Fruit fly (Drosophila melanogaster) whole organism, embryonic: ENCODE measurements around the gene CG10232.

Experiments used
- Atf6 ChIP-seq: fragments of 200-800 bp; sonication (Bioruptor generic); IDR thresholded peaks from 2 replicates; pipeline ENCODE4 v1.3.6; 2022; ENCODE audit warnings: missing biosample characterization, missing genetic modification characterization
- Blimp-1 ChIP-seq: fragments of 200-800 bp; sonication (Bioruptor generic); optimal IDR thresholded peaks from 3 replicates; lab custom pipeline; 2018; ENCODE audit warnings: missing biosample characterization, missing genetic modification characterization, mild to moderate bottlenecking, moderate library complexity, missing genetic modification reagents
- C15 ChIP-seq: fragments of 200-800 bp; sonication (Bioruptor generic); IDR thresholded peaks from 3 replicates; pipeline ENCODE4 v1.3.6; 2022; ENCODE audit warnings: missing biosample characterization, missing genetic modification characterization
- CG11456 ChIP-seq: fragments of 200-800 bp; sonication (Bioruptor generic); IDR thresholded peaks from 3 replicates; pipeline ENCODE4 v1.3.6; 2022; ENCODE audit warnings: missing biosample characterization, missing genetic modification characterization
- CG12659 ChIP-seq: fragments of 200-800 bp; sonication (Bioruptor generic); optimal IDR thresholded peaks from 3 replicates; lab custom pipeline; 2017; ENCODE audit warnings: mild to moderate bottlenecking, missing biosample characterization, missing genetic modification reagents, missing genetic modification characterization
- CG17359 ChIP-seq: fragments of 200-800 bp; sonication (Bioruptor generic); optimal IDR thresholded peaks from 3 replicates; lab custom pipeline; 2018; ENCODE audit warnings: missing biosample characterization, mild to moderate bottlenecking, missing genetic modification characterization, moderate library complexity
- CG31365 ChIP-seq: fragments of 200-800 bp; sonication (Bioruptor generic); optimal IDR thresholded peaks from 2 replicates; lab custom pipeline; 2018; ENCODE audit warnings: missing biosample characterization, mild to moderate bottlenecking, missing genetic modification characterization
- CG4282 ChIP-seq: fragments of 200-800 bp; sonication (Bioruptor generic); optimal IDR thresholded peaks from 2 replicates; lab custom pipeline; 2016; ENCODE audit warnings: missing biosample characterization, missing genetic modification characterization
- CG4854 ChIP-seq: fragments of 200-800 bp; sonication (Bioruptor generic); optimal IDR thresholded peaks from 2 replicates; lab custom pipeline; 2016; ENCODE audit warnings: missing biosample characterization, missing genetic modification characterization, inconsistent platforms
- CG7987 ChIP-seq: fragments of 200-800 bp; sonication (Bioruptor generic); optimal IDR thresholded peaks from 2 replicates; lab custom pipeline; 2018; ENCODE audit warnings: missing biosample characterization, mild to moderate bottlenecking, missing genetic modification characterization, moderate library complexity
- CG8359 ChIP-seq: fragments of 200-800 bp; sonication (Bioruptor generic); optimal IDR thresholded peaks from 2 replicates; lab custom pipeline; 2017; ENCODE audit warnings: missing biosample characterization, mild to moderate bottlenecking, missing genetic modification characterization, borderline replicate concordance
- CG9215 ChIP-seq: fragments of 200-800 bp; sonication (Bioruptor generic); IDR thresholded peaks from 2 replicates; pipeline ENCODE4 v1.3.6; 2022; ENCODE audit warnings: missing biosample characterization, missing genetic modification characterization
- CkIIα-i1 ChIP-seq: fragments of 200-800 bp; sonication (Bioruptor generic); IDR thresholded peaks from 2 replicates; pipeline ENCODE4 v1.3.6; 2022; ENCODE audit warnings: missing biosample characterization, missing genetic modification characterization
- Dek ChIP-seq: fragments of 200-800 bp; sonication (Bioruptor generic); optimal IDR thresholded peaks from 3 replicates; lab custom pipeline; 2019; ENCODE audit warnings: missing biosample characterization, mild to moderate bottlenecking, missing genetic modification characterization, moderate library complexity
- Dll ChIP-seq: fragments of 200-800 bp; sonication (Bioruptor generic); IDR thresholded peaks from 4 replicates; pipeline ENCODE4 v1.3.6; 2022; ENCODE audit warnings: missing biosample characterization, missing genetic modification characterization; ENCODE audit not compliant: partially characterized antibody
- Doc3 ChIP-seq: fragments of 200-800 bp; sonication (Bioruptor generic); IDR thresholded peaks from 3 replicates; pipeline ENCODE4 v1.3.6; 2022; ENCODE audit warnings: missing biosample characterization, missing genetic modification characterization; ENCODE audit not compliant: partially characterized antibody
- HLH54F ChIP-seq: fragments of 200-800 bp; sonication (Bioruptor generic); optimal IDR thresholded peaks from 3 replicates; lab custom pipeline; 2016; ENCODE audit warnings: missing biosample characterization, missing genetic modification characterization
- Hr78 ChIP-seq, 2 experiments: fragments of 200-800 bp in 1 of 2; fragments of >200 bp in 1 of 2; sonication (Bioruptor generic) in 1 of 2; optimal IDR thresholded peaks; 2 replicates each; lab custom pipeline; 2017 to 2019; ENCODE audit warnings: missing biosample characterization in 2 of 2, missing genetic modification characterization in 2 of 2, mild to moderate bottlenecking in 1 of 2, moderate library complexity in 1 of 2
- Lim3 ChIP-seq: fragments of 200-800 bp; sonication (Bioruptor generic); IDR thresholded peaks from 2 replicates; pipeline ENCODE4 v1.3.6; 2022; ENCODE audit warnings: missing biosample characterization, missing genetic modification characterization
- Mad ChIP-seq: fragments of 200-800 bp; sonication (Bioruptor generic); optimal IDR thresholded peaks from 2 replicates; lab custom pipeline; 2016; ENCODE audit warnings: missing biosample characterization, missing genetic modification characterization
- NC2β ChIP-seq: fragments of 200-800 bp; sonication (Bioruptor generic); optimal IDR thresholded peaks from 2 replicates; lab custom pipeline; 2016; ENCODE audit warnings: missing biosample characterization, missing genetic modification characterization
- NK7.1 ChIP-seq: fragments of 200-800 bp; sonication (Bioruptor generic); optimal IDR thresholded peaks from 3 replicates; lab custom pipeline; 2016; ENCODE audit warnings: missing biosample characterization, missing genetic modification characterization
- Optix ChIP-seq: fragments of 200-800 bp; sonication (Bioruptor generic); IDR thresholded peaks from 3 replicates; pipeline ENCODE4 v1.3.6; 2022; ENCODE audit warnings: missing biosample characterization, missing genetic modification characterization
- Scr ChIP-seq: fragments of 200-800 bp; sonication (Bioruptor generic); IDR thresholded peaks from 2 replicates; pipeline ENCODE4 v1.3.6; 2022; ENCODE audit warnings: missing biosample characterization, missing genetic modification characterization; ENCODE audit not compliant: partially characterized antibody
- Sin3A ChIP-seq: fragments of >200 bp; optimal IDR thresholded peaks from 2 replicates; lab custom pipeline; 2018
- Sox102F ChIP-seq: fragments of 200-800 bp; sonication (Bioruptor generic); optimal IDR thresholded peaks from 2 replicates; lab custom pipeline; 2018; ENCODE audit warnings: missing biosample characterization, mild to moderate bottlenecking, missing genetic modification characterization, moderate library complexity
- Trl ChIP-seq, 3 experiments: fragments of >200 bp in 2 of 3; fragments of 200-800 bp in 1 of 3; sonication (Bioruptor generic) in 1 of 3; optimal IDR thresholded peaks; 2 replicates in 1 of 3; 3 replicates in 2 of 3; lab custom pipeline; 2016 to 2017; ENCODE audit warnings: missing biosample characterization in 1 of 3, missing genetic modification characterization in 1 of 3
- Usf ChIP-seq: fragments of 200-800 bp; sonication (Bioruptor generic); optimal IDR thresholded peaks from 2 replicates; lab custom pipeline; 2017; ENCODE audit warnings: missing genotype, missing biosample characterization, missing genetic modification characterization
- ab ChIP-seq: fragments of 200-800 bp; sonication (Bioruptor generic); optimal IDR thresholded peaks from 2 replicates; lab custom pipeline; 2016; ENCODE audit warnings: missing biosample characterization, missing genetic modification characterization
- cas ChIP-seq: fragments of 200-800 bp; sonication (Bioruptor generic); IDR thresholded peaks from 2 replicates; pipeline ENCODE4 v1.3.6; 2022; ENCODE audit warnings: missing biosample characterization, missing genetic modification characterization
- chif ChIP-seq, 2 experiments: fragments of 200-800 bp; sonication (Bioruptor generic); optimal IDR thresholded peaks; 3 replicates each; lab custom pipeline; 2016; ENCODE audit warnings: missing biosample characterization in 2 of 2, missing genetic modification characterization in 2 of 2
- crol ChIP-seq: fragments of 200-800 bp; sonication (Bioruptor generic); IDR thresholded peaks from 2 replicates; pipeline ENCODE4 v1.3.6; 2022; ENCODE audit warnings: missing biosample characterization, missing genetic modification characterization
- dan ChIP-seq: fragments of 200-800 bp; sonication (Bioruptor generic); IDR thresholded peaks from 2 replicates; pipeline ENCODE4 v1.3.6; 2022; ENCODE audit warnings: missing biosample characterization, missing genetic modification characterization
- danr ChIP-seq: fragments of 200-800 bp; sonication (Bioruptor generic); IDR thresholded peaks from 2 replicates; pipeline ENCODE4 v1.3.6; 2022; ENCODE audit warnings: missing biosample characterization, missing genetic modification characterization
- dati ChIP-seq: fragments of 200-800 bp; sonication (Bioruptor generic); IDR thresholded peaks from 2 replicates; pipeline ENCODE4 v1.3.6; 2022; ENCODE audit warnings: missing biosample characterization, missing genetic modification characterization
- dmrt99B ChIP-seq: fragments of 200-800 bp; sonication (Bioruptor generic); optimal IDR thresholded peaks from 2 replicates; lab custom pipeline; 2018; ENCODE audit warnings: missing biosample characterization, mild to moderate bottlenecking, missing genetic modification characterization, moderate library complexity
- dpn ChIP-seq, 2 experiments: fragments of 200-800 bp; sonication (Bioruptor generic); optimal IDR thresholded peaks; 3 replicates each; lab custom pipeline; 2016; ENCODE audit warnings: missing biosample characterization in 2 of 2, missing genetic modification characterization in 2 of 2
- her ChIP-seq: fragments of 200-800 bp; sonication (Bioruptor generic); optimal IDR thresholded peaks from 2 replicates; lab custom pipeline; 2016; ENCODE audit warnings: missing biosample characterization, missing genetic modification characterization
- inv ChIP-seq: fragments of 200-800 bp; sonication (Bioruptor generic); IDR thresholded peaks from 2 replicates; pipeline ENCODE4 v1.3.6; 2022; ENCODE audit warnings: missing biosample characterization, missing genetic modification characterization; ENCODE audit not compliant: partially characterized antibody
- maf-S ChIP-seq: fragments of 200-800 bp; sonication (Bioruptor generic); optimal IDR thresholded peaks from 2 replicates; lab custom pipeline; 2016; ENCODE audit warnings: missing biosample characterization, missing genetic modification characterization
- nerfin-2 ChIP-seq: fragments of 200-800 bp; sonication (Bioruptor generic); IDR thresholded peaks from 2 replicates; pipeline ENCODE4 v1.3.6; 2022; ENCODE audit warnings: missing biosample characterization, missing genetic modification characterization; ENCODE audit not compliant: partially characterized antibody
- pum ChIP-seq: fragments of 200-800 bp; sonication (Bioruptor generic); optimal IDR thresholded peaks from 2 replicates; lab custom pipeline; 2016; ENCODE audit warnings: missing biosample characterization, missing genetic modification characterization
- sens ChIP-seq: fragments of 200-800 bp; sonication (Bioruptor generic); peaks from one replicate; lab custom pipeline; 2016; ENCODE audit warnings: missing biosample characterization, missing genetic modification characterization
- shn ChIP-seq: fragments of 200-800 bp; sonication (Bioruptor generic); optimal IDR thresholded peaks from 3 replicates; lab custom pipeline; 2016; ENCODE audit warnings: missing biosample characterization, missing genetic modification characterization
- slp2 ChIP-seq: fragments of 200-800 bp; sonication (Bioruptor generic); optimal IDR thresholded peaks from 2 replicates; lab custom pipeline; 2016; ENCODE audit warnings: missing biosample characterization, missing genetic modification characterization
- sr ChIP-seq: fragments of 200-800 bp; sonication (Bioruptor generic); IDR thresholded peaks from 3 replicates; pipeline ENCODE4 v1.3.6; 2022; ENCODE audit warnings: missing biosample characterization, missing genetic modification characterization
- toy ChIP-seq: fragments of 200-800 bp; sonication (Bioruptor generic); IDR thresholded peaks from 2 replicates; pipeline ENCODE4 v1.3.6; 2022; ENCODE audit warnings: missing biosample characterization, missing genetic modification characterization
- tup ChIP-seq: fragments of 200-800 bp; sonication (Bioruptor generic); optimal IDR thresholded peaks from 2 replicates; lab custom pipeline; 2016; ENCODE audit warnings: missing biosample characterization, mild to moderate bottlenecking, missing genetic modification characterization, moderate library complexity
- vnd ChIP-seq: fragments of 200-800 bp; sonication (Bioruptor generic); IDR thresholded peaks from 3 replicates; pipeline ENCODE4 v1.3.6; 2022; ENCODE audit warnings: missing biosample characterization, missing genetic modification characterization; ENCODE audit not compliant: partially characterized antibody

The CG10232 gene

dm6 chr3R:23723381-23724034 lies 2.1 kb upstream of the CG10232 start (continued):
- TF ChIP-seq Atf6 (peak; percentile 52; the same call in 1 of the 2 replicates), CG31365 (peak; percentile 82), CG7987 (GFP tag; lab: Kevin White, UChicago) (peak; percentile 76), CG11456 (GFP tag; lab: Robert Waterston, UW) (0 out of 3 replicates have a peak, but pooled peaks have one; percentile 59), dan (no peak), Usf (GFP tag; lab: Kevin White, UChicago) (no peak), CG4854 (GFP tag; lab: Kevin White, UChicago) (peak; percentile 37), CG8359 (peak; percentile 52), Mad (GFP tag; lab: Kevin White, UChicago) (no peak), nerfin-2 (no peak), Hr78 (GFP tag; optimal IDR thresholded peaks at IDR 0.05; lab: Kevin White, UChicago) (no peak), inv (GFP tag; lab: Robert Waterston, UW) (no peak), pum (GFP tag; lab: Kevin White, UChicago) (peak; percentile 10), her (GFP tag; lab: Kevin White, UChicago) (peak; percentile 27), C15 (GFP tag; lab: Robert Waterston, UW) (no peak), sens (GFP tag; lab: Kevin White, UChicago) (peak; percentile 93), NK7.1 (GFP tag; lab: Kevin White, UChicago) (no peak), sr (GFP tag; lab: Robert Waterston, UW) (peak; percentile 83), CG12659 (no peak), Doc3 (GFP tag; lab: Robert Waterston, UW) (no peak), dpn (GFP tag; optimal IDR thresholded peaks at IDR 0.05; lab: Kevin White, UChicago) (no peak), Trl (optimal IDR thresholded peaks at IDR 0.05; lab: Kevin White, UChicago) (peak; percentile 68 to 89), Trl (GFP tag; optimal IDR thresholded peaks at IDR 0.05; lab: Kevin White, UChicago) (peak; percentile 83), slp2 (GFP tag; lab: Kevin White, UChicago) (peak; percentile 56), crol (GFP tag; lab: Robert Waterston, UW) (0 out of 2 replicates have a peak, but pooled peaks have one; percentile 3), dati (GFP tag; lab: Robert Waterston, UW) (0 out of 2 replicates have a peak, but pooled peaks have one; percentile 19), danr (no peak), Optix (GFP tag; lab: Robert Waterston, UW) (peak; percentile 42; the same call in 1 of the 3 replicates), chif (GFP tag; optimal IDR thresholded peaks at IDR 0.05; lab: Kevin White, UChicago) (peak in 1 of 2 experiments; percentile 35), ab (GFP tag; lab: Kevin White, UChicago) (no peak), Dek (tag; lab: Kevin White, UChicago) (no peak), Sox102F (GFP tag; lab: Kevin White, UChicago) (peak; percentile 24), toy (GFP tag; lab: Robert Waterston, UW) (no peak; the same call in 1 of the 2 replicates), CG17359 (tag; lab: Kevin White, UChicago) (peak; percentile 84), shn (GFP tag; lab: Kevin White, UChicago) (no peak), CG9215 (GFP tag; lab: Robert Waterston, UW) (no peak), NC2β (no peak), maf-S (no peak), Dll (GFP tag; lab: Robert Waterston, UW) (no peak), Scr (GFP tag; lab: Robert Waterston, UW) (no peak), dmrt99B (tag; lab: Kevin White, UChicago) (peak; percentile 53), Sin3A (lab: Kevin White, UChicago) (no peak), Blimp-1 (GFP tag; lab: Kevin White, UChicago) (peak; percentile 75), tup (GFP tag; lab: Kevin White, UChicago) (no peak), HLH54F (no peak), CkIIα-i1 (GFP tag; lab: Robert Waterston, UW) (no peak; the same call in 1 of the 2 replicates), CG4282 (GFP tag; lab: Kevin White, UChicago) (no peak), Lim3 (GFP tag; lab: Robert Waterston, UW) (no peak), vnd (GFP tag; lab: Robert Waterston, UW) (no peak), cas (GFP tag; lab: Robert Waterston, UW) (no peak)
